Worm (Caenorhabditis elegans): ENCODE measurements around the gene srh-264.

ce11 chrV:15397139-15397538, 16.8 kb upstream of the srh-264 start:
- TF ChIP-seq him-1 (tag; optimal IDR thresholded peaks at IDR 0.05) (no peak), W03F9.2 (tag; optimal IDR thresholded peaks at IDR 0.05) (no peak)
